Worm (Caenorhabditis elegans) whole organism, midembryonic: ENCODE measurements around the gene sri-61.
"Not testable (repeated sequence)": the region's sequence is repeated elsewhere in the genome, so short reads cannot be mapped to it uniquely, and the experiment has no call there.

Experiments
- T22C8.4 ChIP-seq: fragments of 200-800 bp; sonication (Bioruptor generic); IDR thresholded peaks from 2 replicates; pipeline ENCODE4 v1.3.6; 2022; ENCODE audit warnings: missing genetic modification characterization, missing compliant biosample characterization
- cog-1 ChIP-seq: sonication (generic microtip); optimal IDR thresholded peaks from 2 replicates; lab custom pipeline; 2016; ENCODE audit warnings: missing genetic modification characterization, missing compliant biosample characterization
- flt-1 ChIP-seq: fragments of 200-800 bp; sonication (Bioruptor generic); IDR thresholded peaks from 2 replicates; pipeline ENCODE4 v1.3.6; 2022; ENCODE audit warnings: missing genetic modification characterization, missing compliant biosample characterization
- klf-2 ChIP-seq: fragments of 200-800 bp; sonication (Bioruptor generic); conservative IDR thresholded peaks from 2 replicates; pipeline ENCODE4 v1.3.6; 2022; ENCODE audit warnings: missing genetic modification reagents, missing genetic modification characterization, missing compliant biosample characterization
- med-1 ChIP-seq: sonication (generic microtip); optimal IDR thresholded peaks from 2 replicates; lab custom pipeline; 2017; ENCODE audit warnings: missing genetic modification characterization, mild to moderate bottlenecking, missing compliant biosample characterization, antibody characterized with exemption, missing genetic modification reagents; ENCODE audit not compliant: insufficient read depth
- ref-1 ChIP-seq: fragments of 200-800 bp; sonication (Bioruptor generic); conservative IDR thresholded peaks from 2 replicates; pipeline ENCODE4 v1.3.6; 2022; ENCODE audit warnings: missing genetic modification reagents, missing genetic modification characterization, missing compliant biosample characterization
- tab-1 ChIP-seq: fragments of 200-800 bp; sonication (Bioruptor generic); IDR thresholded peaks from 2 replicates; pipeline ENCODE4 v1.3.6; 2022; ENCODE audit warnings: missing genetic modification characterization, missing compliant biosample characterization
- ztf-23 ChIP-seq: fragments of 200-800 bp; sonication (Bioruptor generic); IDR thresholded peaks from 2 replicates; pipeline ENCODE4 v1.3.6; 2022; ENCODE audit warnings: missing genetic modification reagents, missing genetic modification characterization, missing compliant biosample characterization
- ztf-29 ChIP-seq: fragments of 200-800 bp; sonication (Bioruptor generic); IDR thresholded peaks from 2 replicates; pipeline ENCODE4 v1.3.6; 2022; ENCODE audit warnings: missing genetic modification reagents, missing genetic modification characterization, missing compliant biosample characterization

Gene sri-61

DNA sequence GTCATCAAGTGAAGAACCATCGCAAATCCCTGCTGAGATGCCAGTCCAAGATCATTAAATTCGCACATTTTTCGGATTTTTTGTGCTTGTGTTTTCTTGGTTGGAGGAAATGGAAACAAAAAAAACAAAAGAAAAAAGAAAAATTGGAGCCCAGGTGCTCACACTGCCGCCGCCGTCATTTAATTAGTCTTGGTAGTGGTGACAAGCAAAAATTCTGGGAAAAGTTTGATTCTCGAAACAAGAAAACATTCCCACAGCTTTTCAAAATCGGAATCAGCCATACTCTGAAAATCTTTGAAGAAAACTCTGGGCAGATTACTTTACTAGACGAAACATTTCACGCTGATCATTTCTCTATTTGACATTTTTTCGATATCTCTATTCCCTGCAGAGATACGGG is 5.1 kb upstream of the sri-61 start, which contains the start of gene srh-128:
Gene srh-128, minus strand, starts transcription at position 101 of the 400 bp plus-strand sequence.
- TF ChIP-seq cog-1 (tag; lab: Kevin White, UChicago) (no peak), klf-2 (GFP tag; lab: Robert Waterston, UW) (no peak), flt-1 (GFP tag; lab: Robert Waterston, UW) (no peak), ztf-29 (GFP tag; lab: Robert Waterston, UW) (no peak), med-1 (GFP tag; lab: Kevin White, UChicago) (no peak)

- TF ChIP-seq ztf-29 (GFP tag; lab: Robert Waterston, UW) (no peak), flt-1 (GFP tag; lab: Robert Waterston, UW) (no peak), cog-1 (tag; lab: Kevin White, UChicago) (no peak)
Observed at ce11 chrII:2702757-2703156, 2.6 kb upstream of the sri-61 start, which contains the start of gene sri-60. Gene sri-60 (minus strand): TSS chrII:2702857.

DNA sequence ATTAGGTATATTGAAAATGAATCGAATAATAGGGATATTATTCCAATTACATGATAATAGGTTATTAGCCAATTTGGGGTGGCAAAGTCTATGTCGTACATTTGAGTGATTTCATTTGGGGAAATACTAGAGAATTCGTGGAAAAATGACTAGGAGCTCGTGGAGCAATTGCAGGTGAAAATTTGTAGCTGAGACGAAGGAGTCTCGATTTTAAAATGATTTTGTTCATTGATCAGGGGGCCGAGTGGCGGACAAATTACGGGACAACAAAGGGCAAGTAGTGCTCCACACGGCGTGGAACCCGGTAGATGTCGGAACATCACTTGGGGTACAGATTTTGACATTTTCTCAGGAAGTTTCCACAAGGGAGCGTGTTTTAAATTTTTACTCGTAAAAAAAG is 1.8 kb downstream of the sri-61 start, which contains the start of gene sri-62:
Gene sri-62, minus strand, starts transcription at position 101 of the 400 bp plus-strand sequence.
- TF ChIP-seq med-1 (GFP tag; lab: Kevin White, UChicago) (no peak), cog-1 (tag; lab: Kevin White, UChicago) (no peak), klf-2 (GFP tag; lab: Robert Waterston, UW) (no peak), flt-1 (GFP tag; lab: Robert Waterston, UW) (no peak), ref-1 (GFP tag; lab: Robert Waterston, UW) (no peak), tab-1 (no peak)

ce11 chrII:2695079-2695478 is 5.0 kb downstream of the sri-61 start:
- TF ChIP-seq flt-1 (GFP tag; lab: Robert Waterston, UW) (no peak), ztf-29 (GFP tag; lab: Robert Waterston, UW) (no peak), med-1 (GFP tag; lab: Kevin White, UChicago) (no peak), T22C8.4 (GFP tag; lab: Robert Waterston, UW) (no peak), klf-2 (GFP tag; lab: Robert Waterston, UW) (no peak), ztf-23 (GFP tag; lab: Robert Waterston, UW) (no peak), tab-1 (no peak), cog-1 (tag; lab: Kevin White, UChicago) (no peak), ref-1 (GFP tag; lab: Robert Waterston, UW) (no peak)

- TF ChIP-seq klf-2 (GFP tag; lab: Robert Waterston, UW) (no peak), cog-1 (tag; lab: Kevin White, UChicago) (no peak), ref-1 (GFP tag; lab: Robert Waterston, UW) (no peak)
Observed at ce11 chrII:2692476-2692875, 7.7 kb downstream of the sri-61 start, which contains the start of gene set-11. Gene set-11 (minus strand): TSS chrII:2692576.

DNA sequence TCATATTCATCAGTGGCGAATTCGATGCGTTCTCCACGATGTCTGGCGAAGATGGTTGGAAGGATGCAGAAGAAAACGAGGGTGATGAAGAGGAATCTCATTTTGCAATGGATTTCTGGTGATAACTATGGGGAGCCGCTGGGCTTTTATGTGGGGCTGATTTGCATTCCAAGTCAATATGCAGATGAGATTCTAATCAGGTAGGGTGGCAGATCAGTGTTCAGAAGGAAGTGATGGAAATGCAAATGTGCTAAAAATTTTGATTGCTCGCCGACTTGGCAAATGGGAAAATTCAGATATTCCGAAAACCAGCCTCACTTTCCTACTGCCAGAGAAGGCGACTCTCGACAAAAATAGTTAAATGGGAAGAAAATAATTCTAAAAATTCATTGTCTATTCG is 10.0 kb downstream of the sri-61 start, which contains the start of gene nspf-3:
Gene nspf-3, minus strand, starts transcription at position 101 of the 400 bp plus-strand sequence.
- TF ChIP-seq flt-1 (GFP tag; lab: Robert Waterston, UW) (no peak), med-1 (GFP tag; lab: Kevin White, UChicago) (no peak), ztf-29 (GFP tag; lab: Robert Waterston, UW) (no peak), ztf-23 (GFP tag; lab: Robert Waterston, UW) (no peak), cog-1 (tag; lab: Kevin White, UChicago) (no peak), T22C8.4 (GFP tag; lab: Robert Waterston, UW) (no peak), klf-2 (GFP tag; lab: Robert Waterston, UW) (no peak), tab-1 (no peak), ref-1 (GFP tag; lab: Robert Waterston, UW) (no peak)

- TF ChIP-seq med-1 (GFP tag; lab: Kevin White, UChicago); T22C8.4 (GFP tag; lab: Robert Waterston, UW); ref-1 (GFP tag; lab: Robert Waterston, UW): not testable (repeated sequence)
Observed at ce11 chrII:2688616-2689015, 11.5 kb downstream of the sri-61 start, which contains the start of gene nspf-2. Gene nspf-2 (plus strand): TSS chrII:2688916.

DNA sequence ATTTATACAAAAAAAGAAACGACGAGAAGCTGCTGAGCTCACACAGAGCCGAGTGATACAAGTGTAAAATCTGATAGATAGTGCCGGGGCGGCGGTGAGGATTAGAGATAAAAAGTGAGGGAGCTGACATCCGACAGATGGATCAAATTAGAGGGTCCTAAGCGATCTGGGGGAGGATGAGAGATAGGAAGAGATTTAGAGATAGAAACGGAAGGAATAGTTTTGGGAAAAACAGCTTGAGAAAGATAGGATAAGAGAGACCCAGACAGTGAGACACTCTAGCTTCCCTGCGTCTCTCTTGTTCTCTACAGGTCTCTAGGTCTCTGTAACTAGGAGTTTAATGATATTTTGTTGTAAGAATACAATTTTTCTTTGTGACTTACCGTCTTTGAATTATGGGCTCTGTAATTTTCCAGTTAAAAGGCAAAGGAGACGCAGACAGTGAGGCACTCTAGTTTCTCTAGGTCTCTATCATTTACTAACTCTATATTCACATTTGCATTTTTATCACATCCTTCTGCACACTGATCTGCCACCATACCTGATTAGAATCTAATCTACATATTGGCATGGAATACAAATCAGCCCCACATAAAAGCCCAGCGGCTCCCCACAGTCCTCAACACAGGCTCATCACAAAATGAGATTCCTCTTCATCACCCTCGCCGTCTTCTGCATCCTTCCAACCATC is 13.0 kb downstream of the sri-61 start, which contains the start of the genes sup-9 and nspf-1:
Gene sup-9, minus strand, starts transcription at position 43 of the 691 bp plus-strand sequence.
Gene nspf-1, plus strand, starts transcription at position 641 of the 691 bp plus-strand sequence.
- TF ChIP-seq klf-2 (GFP tag; lab: Robert Waterston, UW): no peak
- no peak for TF ChIP-seq tab-1
- no peak for TF ChIP-seq flt-1 (GFP tag; lab: Robert Waterston, UW)
- TF ChIP-seq ref-1 (GFP tag; lab: Robert Waterston, UW): no peak
- TF ChIP-seq med-1 (GFP tag; lab: Kevin White, UChicago): no peak
- TF ChIP-seq cog-1 (tag; lab: Kevin White, UChicago): no peak
- TF ChIP-seq ztf-29 (GFP tag; lab: Robert Waterston, UW): no peak
- TF ChIP-seq ztf-23 (GFP tag; lab: Robert Waterston, UW): no peak
- no peak for TF ChIP-seq T22C8.4 (GFP tag; lab: Robert Waterston, UW)

DNA sequence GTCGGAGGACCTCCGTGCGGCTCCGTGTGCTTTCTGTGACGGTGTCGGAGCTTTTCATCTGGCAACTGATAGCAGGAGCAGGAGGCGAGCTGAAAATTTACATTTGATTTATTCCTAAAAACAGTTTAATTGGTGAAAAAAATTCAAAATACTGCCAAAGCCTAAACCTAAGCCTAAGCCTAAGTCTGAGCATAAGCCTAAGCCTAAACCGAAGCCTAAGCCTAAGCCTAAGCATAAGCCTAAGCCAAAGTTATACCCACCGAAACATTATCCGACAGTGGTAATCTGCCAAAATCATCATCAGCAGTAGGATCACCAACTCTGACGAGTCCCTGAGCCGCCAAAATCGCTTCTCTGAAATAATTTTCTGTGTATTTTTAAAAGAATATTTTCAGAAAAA is 15.3 kb downstream of the sri-61 start:
- TF ChIP-seq T22C8.4 (GFP tag; lab: Robert Waterston, UW) (no peak), cog-1 (tag; lab: Kevin White, UChicago) (no peak), ref-1 (GFP tag; lab: Robert Waterston, UW) (no peak), tab-1 (no peak), flt-1 (GFP tag; lab: Robert Waterston, UW) (no peak), ztf-29 (GFP tag; lab: Robert Waterston, UW) (no peak), klf-2 (GFP tag; lab: Robert Waterston, UW) (no peak), med-1 (GFP tag; lab: Kevin White, UChicago) (no peak), ztf-23 (GFP tag; lab: Robert Waterston, UW) (no peak)
